Worm (Caenorhabditis elegans): ENCODE data around the gene zhit-2.

DNA sequence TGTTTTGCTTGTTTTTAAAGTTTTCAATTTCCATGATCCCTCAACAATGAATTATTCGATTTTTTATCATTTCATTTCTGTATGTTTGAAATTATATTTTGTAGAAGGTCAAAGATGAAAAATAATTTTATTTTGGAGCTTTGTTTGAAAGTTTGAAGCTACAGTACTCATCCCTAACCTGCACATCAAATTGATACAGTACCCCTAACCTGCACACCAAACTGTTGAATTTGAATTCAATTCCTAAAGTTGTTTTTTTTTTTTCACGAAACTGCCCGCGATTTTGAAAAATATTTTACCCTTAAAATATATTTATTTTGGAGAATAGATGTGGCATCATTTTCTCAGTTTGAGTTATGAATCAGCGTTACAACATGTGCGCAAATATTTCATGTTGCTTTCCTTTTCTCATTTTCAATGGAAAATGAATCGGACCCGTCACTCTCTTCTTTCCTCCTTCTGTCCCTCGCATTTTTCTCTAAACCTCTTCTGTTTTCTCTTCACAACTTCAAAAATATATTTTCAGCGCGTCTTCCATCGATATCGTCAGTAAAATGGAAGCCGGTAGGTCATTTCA lies 38.3 kb downstream of the zhit-2 start, which contains the start of gene R74.8:
- TF ChIP-seq elt-1 (tag; optimal IDR thresholded peaks at IDR 0.05) = no peak
- no peak for TF ChIP-seq unc-39 (tag; optimal IDR thresholded peaks at IDR 0.05)
- TF ChIP-seq ztf-11 (tag; optimal IDR thresholded peaks at IDR 0.05) = no peak
- TF ChIP-seq skn-1 (tag; optimal IDR thresholded peaks at IDR 0.05) = no peak
- no peak for TF ChIP-seq snpc-4 (tag; optimal IDR thresholded peaks at IDR 0.05)
- no peak for TF ChIP-seq lin-39 (tag; optimal IDR thresholded peaks at IDR 0.05)
- no peak for TF ChIP-seq unc-62 (GFP tag; optimal IDR thresholded peaks at IDR 0.05)
- TF ChIP-seq ztf-4 (tag; optimal IDR thresholded peaks at IDR 0.05) = no peak
- TF ChIP-seq mbf-1 (tag; optimal IDR thresholded peaks at IDR 0.05) = no peak
- no peak for TF ChIP-seq nhr-6 (tag; optimal IDR thresholded peaks at IDR 0.05)
- TF ChIP-seq ama-1 (optimal IDR thresholded peaks at IDR 0.05) = no peak

Measured in whole organism, L2 larva.